Fruit fly (Drosophila melanogaster) whole organism, wandering third instar larva: ENCODE results near the gene Fdx2.
A peak's percentile ranks its signal among the peaks of the same experiment; 100 is the strongest.

Experiments
- Abd-B ChIP-seq: fragments of >200 bp; optimal IDR thresholded peaks from 2 replicates; lab custom pipeline; 2017; ENCODE audit warnings: missing biosample characterization, missing genetic modification characterization
- CG9705 ChIP-seq: fragments of 200-800 bp; sonication (Bioruptor generic); optimal IDR thresholded peaks from 2 replicates; lab custom pipeline; 2018; ENCODE audit warnings: missing biosample characterization, mild to moderate bottlenecking, missing genetic modification characterization
- CrebA ChIP-seq: fragments of 200-800 bp; sonication (Bioruptor generic); optimal IDR thresholded peaks from 2 replicates; lab custom pipeline; 2016; ENCODE audit warnings: missing biosample characterization, mild to moderate bottlenecking, missing genetic modification characterization, borderline replicate concordance
- Dfd ChIP-seq: fragments of >200 bp; optimal IDR thresholded peaks from 2 replicates; lab custom pipeline; 2017; ENCODE audit warnings: missing biosample characterization, missing genetic modification characterization
- GATAd ChIP-seq: sonication (Bioruptor generic); optimal IDR thresholded peaks from 2 replicates; lab custom pipeline; 2016; ENCODE audit warnings: missing biosample characterization, missing genetic modification characterization
- Hnf4 ChIP-seq: fragments of 200-800 bp; sonication (Bioruptor generic); optimal IDR thresholded peaks from 2 replicates; lab custom pipeline; 2016; ENCODE audit warnings: missing biosample characterization, mild to moderate bottlenecking, missing genetic modification characterization
- Hr78 ChIP-seq: fragments of >200 bp; optimal IDR thresholded peaks from 2 replicates; lab custom pipeline; 2017; ENCODE audit warnings: missing biosample characterization, missing genetic modification characterization
- Jra ChIP-seq: sonication (Bioruptor generic); optimal IDR thresholded peaks from 2 replicates; lab custom pipeline; 2016; ENCODE audit warnings: missing biosample characterization, missing genetic modification characterization
- Mio ChIP-seq: sonication (Bioruptor generic); optimal IDR thresholded peaks from 2 replicates; lab custom pipeline; 2016; ENCODE audit warnings: missing biosample characterization, missing genetic modification characterization
- Myc ChIP-seq: fragments of >200 bp; optimal IDR thresholded peaks from 2 replicates; lab custom pipeline; 2017
- N ChIP-seq: fragments of >200 bp; optimal IDR thresholded peaks from 2 replicates; lab custom pipeline; 2018; ENCODE audit warnings: missing biosample characterization, missing external identifiers, missing genetic modification characterization
- OdsH ChIP-seq: fragments of 200-800 bp; sonication (Bioruptor generic); optimal IDR thresholded peaks from 2 replicates; lab custom pipeline; 2016; ENCODE audit warnings: missing biosample characterization, mild to moderate bottlenecking, missing genetic modification characterization
- Vsx2 ChIP-seq: fragments of 200-300, 225-300 bp; sonication (Bioruptor generic); optimal IDR thresholded peaks from 2 replicates; lab custom pipeline; 2018; ENCODE audit warnings: missing biosample characterization, missing genetic modification characterization; ENCODE audit not compliant: partially characterized antibody
- br ChIP-seq: fragments of 200-800 bp; sonication (Bioruptor generic); optimal IDR thresholded peaks from 2 replicates; lab custom pipeline; 2016; ENCODE audit warnings: missing biosample characterization, missing genetic modification characterization
- dl ChIP-seq, 2 experiments: fragments of 175-275, 200-275 bp in 1 of 2; fragments of 200-275 bp in 1 of 2; sonication (Bioruptor generic); optimal IDR thresholded peaks; lab custom pipeline; 2018; ENCODE audit warnings: mild to moderate bottlenecking in 2 of 2, missing biosample characterization in 2 of 2, missing genetic modification characterization in 2 of 2, moderate library complexity in 2 of 2; ENCODE audit not compliant: partially characterized antibody in 2 of 2, insufficient read depth in 1 of 2
- dmrt93B ChIP-seq: fragments of 200-800 bp; sonication (Bioruptor generic); optimal IDR thresholded peaks from 2 replicates; lab custom pipeline; 2018; ENCODE audit warnings: missing biosample characterization, mild to moderate bottlenecking, missing genetic modification characterization
- dsf ChIP-seq: sonication (Bioruptor generic); optimal IDR thresholded peaks from 2 replicates; lab custom pipeline; 2016; ENCODE audit warnings: missing biosample characterization, missing genetic modification characterization, borderline replicate concordance
- foxo ChIP-seq, 2 experiments: fragments of 200-800 bp; sonication (Bioruptor generic); optimal IDR thresholded peaks; 2 replicates in 1 of 2; 3 replicates in 1 of 2; lab custom pipeline; 2016 to 2017; ENCODE audit warnings: missing biosample characterization in 2 of 2, missing genetic modification characterization in 2 of 2
- fru ChIP-seq: fragments of 200-800 bp; sonication (Bioruptor generic); optimal IDR thresholded peaks from 3 replicates; lab custom pipeline; 2016; ENCODE audit warnings: missing biosample characterization, mild to moderate bottlenecking, missing genetic modification characterization
- h ChIP-seq: fragments of 200-800 bp; sonication (Bioruptor generic); optimal IDR thresholded peaks from 3 replicates; lab custom pipeline; 2016; ENCODE audit warnings: missing biosample characterization, mild to moderate bottlenecking, missing genetic modification characterization
- jim ChIP-seq: fragments of 175-275, 200-325 bp; sonication (Bioruptor generic); optimal IDR thresholded peaks from 2 replicates; lab custom pipeline; 2016; ENCODE audit warnings: missing biosample characterization, mild to moderate bottlenecking, missing genetic modification characterization
- lola ChIP-seq: fragments of >200 bp; optimal IDR thresholded peaks from 2 replicates; lab custom pipeline; 2017; ENCODE audit warnings: missing biosample characterization, missing genetic modification characterization
- pan ChIP-seq: fragments of >200 bp; optimal IDR thresholded peaks from 2 replicates; lab custom pipeline; 2017
- psq ChIP-seq: fragments of 200-800 bp; sonication (Bioruptor generic); optimal IDR thresholded peaks from 3 replicates; lab custom pipeline; 2017; ENCODE audit warnings: missing biosample characterization, mild to moderate bottlenecking, missing genetic modification characterization, moderate library complexity
- rgr ChIP-seq: fragments of 200-800 bp; sonication (Bioruptor generic); optimal IDR thresholded peaks from 3 replicates; lab custom pipeline; 2016; ENCODE audit warnings: missing biosample characterization, mild to moderate bottlenecking, missing genetic modification characterization
- sage ChIP-seq: fragments of 200-800 bp; sonication (Bioruptor generic); optimal IDR thresholded peaks from 2 replicates; lab custom pipeline; 2016; ENCODE audit warnings: missing biosample characterization, mild to moderate bottlenecking, missing genetic modification characterization
- sv ChIP-seq: fragments of 200-800 bp; sonication (Bioruptor generic); optimal IDR thresholded peaks from 3 replicates; lab custom pipeline; 2016; ENCODE audit warnings: missing biosample characterization, missing genetic modification characterization
- tai ChIP-seq: sonication (Bioruptor generic); optimal IDR thresholded peaks from 2 replicates; lab custom pipeline; 2016; ENCODE audit warnings: missing biosample characterization, missing genetic modification characterization
- usp ChIP-seq: fragments of >200 bp; optimal IDR thresholded peaks from 2 replicates; lab custom pipeline; 2017; ENCODE audit warnings: missing biosample characterization, missing genetic modification characterization
- woc ChIP-seq: sonication (Bioruptor generic); optimal IDR thresholded peaks from 2 replicates; lab custom pipeline; 2016; ENCODE audit warnings: missing biosample characterization, mild to moderate bottlenecking, missing genetic modification characterization

The Fdx2 gene

DNA sequence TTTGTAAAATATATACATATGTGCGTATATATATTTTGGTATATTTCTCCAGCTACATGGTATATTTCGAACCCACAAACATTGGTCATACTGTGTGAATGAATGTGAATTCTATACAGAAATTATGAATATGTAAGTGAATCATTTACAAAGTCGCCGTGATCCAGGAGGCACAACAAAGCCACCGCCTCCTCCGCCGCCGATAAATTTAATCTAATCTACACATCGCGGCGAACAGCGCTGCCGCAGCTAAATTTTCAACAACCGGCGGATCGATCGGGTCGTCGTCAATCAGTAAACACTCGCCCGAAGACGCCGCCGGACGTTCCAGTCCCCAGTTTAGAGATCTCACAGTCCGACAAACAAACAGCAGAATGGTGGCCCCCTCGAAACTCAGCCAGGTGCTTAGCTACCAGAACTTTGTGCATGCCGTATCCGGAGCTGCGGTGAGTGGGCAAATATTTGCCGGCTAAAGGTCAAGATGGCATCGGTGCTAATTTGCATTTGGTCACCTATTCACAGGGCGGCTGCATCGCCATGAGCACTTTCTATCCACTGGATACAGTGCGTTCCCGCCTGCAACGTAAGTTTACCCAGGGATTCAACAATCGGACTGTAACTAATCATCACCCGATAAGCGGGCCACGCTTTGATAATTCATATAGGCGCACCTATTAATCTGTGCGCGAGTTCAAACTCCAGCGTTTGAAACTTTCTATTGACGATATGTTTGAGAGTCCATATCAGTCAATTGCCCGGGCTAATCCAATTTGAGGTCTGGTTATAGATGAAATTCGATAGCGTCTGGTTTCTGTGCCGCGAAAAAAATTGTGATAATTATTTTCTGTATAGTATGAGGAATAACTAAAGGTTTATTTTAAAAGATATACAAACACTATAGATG, 26.6 kb downstream of the Fdx2 start, which contains the start of gene PMP34:
PMP34 (plus strand) TSS at position 79 of the 904 bp plus-strand sequence.
- TF ChIP-seq h (GFP tag; lab: Kevin White, UChicago) (peak; percentile 12), Hnf4 (peak; percentile 13), rgr (GFP tag; lab: Kevin White, UChicago) (no peak), fru (peak; percentile 64), Abd-B (GFP tag; lab: Kevin White, UChicago) (no peak), usp (GFP tag; lab: Kevin White, UChicago) (no peak), Mio (GFP tag; lab: Kevin White, UChicago) (no peak), pan (no peak), dl (GFP tag; optimal IDR thresholded peaks at IDR 0.05; lab: Kevin White, UChicago; ENCODE audit: insufficient read depth in 1 of 2, partially characterized antibody in 2 of 2) (no peak)
- TF ChIP-seq, all 38 proteins: peak for 3

DNA sequence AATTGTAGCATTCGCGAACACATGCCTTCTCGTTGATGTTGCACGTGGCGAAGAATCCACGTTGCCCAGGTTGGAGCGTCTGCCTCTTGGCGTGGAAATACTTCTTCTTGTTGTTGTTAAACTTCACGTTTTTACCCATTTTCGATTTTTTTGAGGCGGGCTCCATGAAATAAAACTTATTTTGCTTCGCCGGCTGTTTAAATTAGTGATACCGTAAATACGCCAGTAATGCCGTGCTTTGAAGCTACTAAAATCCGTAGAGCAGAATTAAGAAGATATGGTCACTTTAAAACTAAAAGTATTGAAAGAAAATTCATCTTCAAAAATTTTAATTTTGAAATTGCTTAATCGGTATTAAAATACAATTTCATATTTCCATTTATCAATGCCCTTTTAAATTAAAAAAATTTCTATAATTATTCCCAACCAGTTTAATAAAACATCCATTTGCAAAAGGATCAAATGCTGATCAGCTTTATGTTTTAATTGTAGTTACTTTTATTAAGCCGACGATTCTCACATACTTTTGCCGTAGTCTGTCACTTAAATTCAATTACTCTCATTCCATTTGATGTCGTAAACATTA, 29.8 kb downstream of the Fdx2 start, which contains the start of gene CG15014:
CG15014 (minus strand) TSS at position 228 of the 586 bp plus-strand sequence.
- no peak for TF ChIP-seq usp (GFP tag; lab: Kevin White, UChicago)
- no peak for TF ChIP-seq rgr (GFP tag; lab: Kevin White, UChicago)
- TF ChIP-seq CrebA (GFP tag; lab: Kevin White, UChicago), result no peak
- TF ChIP-seq woc (GFP tag; lab: Kevin White, UChicago), result no peak
- TF ChIP-seq tai (GFP tag; lab: Kevin White, UChicago), result no peak
- TF ChIP-seq Myc (lab: Kevin White, UChicago), result no peak
- TF ChIP-seq br (GFP tag; lab: Kevin White, UChicago), result no peak
- no peak for TF ChIP-seq fru
- no peak for TF ChIP-seq psq (GFP tag; lab: Kevin White, UChicago)
- TF ChIP-seq Dfd (GFP tag; lab: Kevin White, UChicago), result no peak
- TF ChIP-seq lola (GFP tag; lab: Kevin White, UChicago), result no peak
- no peak for TF ChIP-seq foxo (GFP tag; optimal IDR thresholded peaks at IDR 0.05; lab: Kevin White, UChicago)
- no peak for TF ChIP-seq Jra (GFP tag; lab: Kevin White, UChicago)
- no peak for TF ChIP-seq Hr78 (GFP tag; lab: Kevin White, UChicago)
- TF ChIP-seq, all 38 proteins: peak for 0

DNA sequence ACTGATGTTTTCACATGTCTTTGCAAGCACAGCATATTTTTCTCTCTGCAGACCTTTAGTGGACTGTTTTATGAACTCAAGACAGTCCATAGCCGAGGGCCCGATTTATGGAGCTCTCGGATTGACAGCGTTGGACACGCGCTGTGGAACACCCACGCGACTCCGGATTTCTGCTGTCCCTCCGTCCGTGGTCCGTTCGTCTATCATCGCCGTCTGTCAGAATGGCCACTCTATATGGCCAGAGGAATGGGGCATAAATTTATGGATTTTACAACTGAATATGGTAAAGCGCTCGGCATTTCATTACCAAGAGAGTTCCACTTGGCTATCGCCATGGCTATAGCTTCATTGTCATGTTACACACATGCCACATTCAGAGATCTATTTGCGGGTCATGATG, 35.8 kb downstream of the Fdx2 start:
- no peak for TF ChIP-seq psq (GFP tag; lab: Kevin White, UChicago)
- no peak for TF ChIP-seq dmrt93B (GFP tag; lab: Kevin White, UChicago)
- TF ChIP-seq sv (GFP tag; lab: Kevin White, UChicago), result no peak
- no peak for TF ChIP-seq Abd-B (GFP tag; lab: Kevin White, UChicago)

- TF ChIP-seq Vsx2 (GFP tag; lab: Kevin White, UChicago) (no peak), h (GFP tag; lab: Kevin White, UChicago) (no peak)
Measured at dm6 chr3L:4336588-4336987, 44.3 kb downstream of the Fdx2 start.

- TF ChIP-seq GATAd (GFP tag; lab: Kevin White, UChicago), result no peak
- no peak for TF ChIP-seq Myc (lab: Kevin White, UChicago)
- no peak for TF ChIP-seq Mio (GFP tag; lab: Kevin White, UChicago)
- no peak for TF ChIP-seq jim (GFP tag; lab: Kevin White, UChicago)
- TF ChIP-seq pan, result no peak
- TF ChIP-seq dl (GFP tag; optimal IDR thresholded peaks at IDR 0.05; lab: Kevin White, UChicago; ENCODE audit: insufficient read depth in 1 of 2, partially characterized antibody in 2 of 2), result no peak
- no peak for TF ChIP-seq OdsH (GFP tag; lab: Kevin White, UChicago)
- TF ChIP-seq h (GFP tag; lab: Kevin White, UChicago), result no peak
- TF ChIP-seq CG9705 (GFP tag; lab: Kevin White, UChicago), result no peak
- no peak for TF ChIP-seq Jra (GFP tag; lab: Kevin White, UChicago)
- no peak for TF ChIP-seq N (GFP tag; lab: Kevin White, UChicago)
- TF ChIP-seq Hr78 (GFP tag; lab: Kevin White, UChicago), result no peak
- TF ChIP-seq dmrt93B (GFP tag; lab: Kevin White, UChicago), result no peak
- TF ChIP-seq sage (GFP tag; lab: Kevin White, UChicago), result no peak
- TF ChIP-seq dsf (GFP tag; lab: Kevin White, UChicago), result no peak
Measured at dm6 chr3L:4339525-4339924, 47.2 kb downstream of the Fdx2 start.
